Comparison of ENCODE assay signal across 3 fruit fly cellular contexts in the genomic region with DNA sequence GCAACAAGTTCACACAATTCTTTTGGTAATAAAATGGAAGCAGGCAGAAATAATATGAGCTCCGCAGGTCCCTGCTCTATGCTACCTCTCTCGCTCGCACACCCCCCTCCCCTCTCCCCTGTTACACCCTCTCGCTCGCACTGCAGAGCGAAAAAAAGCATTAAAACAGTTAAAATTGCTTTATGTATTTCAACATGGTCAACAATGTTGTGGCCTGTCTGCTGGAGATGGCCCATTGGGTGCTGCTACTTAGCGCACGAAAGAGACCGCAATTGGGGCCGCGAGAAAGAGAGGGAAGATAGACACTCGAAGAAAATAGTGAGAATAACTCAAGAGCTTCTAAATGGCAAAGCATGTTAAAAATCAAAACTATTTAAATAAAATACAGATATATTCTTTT.
TF ChIP-seq lines count a peak whose summit lies in the region.

No protein-coding gene starts in this region.

- TF ChIP-seq CTCF in whole organism, embryonic (GFP tag; optimal IDR thresholded peaks at IDR 0.05; lab: Kevin White, UChicago): no peak

TF ChIP-seq in whole organism, embryonic, 481 proteins besides CTCF, POLR2A, EP300 and RAD21 (continues in another document):
- no peak for TF ChIP-seq CG31224 (GFP tag; IDR thresholded peaks at IDR 0.05; lab: Robert Waterston, UW)
- no peak for TF ChIP-seq CG12942 (GFP tag; optimal IDR thresholded peaks at IDR 0.05; lab: Kevin White, UChicago)
- TF ChIP-seq CG6689 (GFP tag; IDR thresholded peaks at IDR 0.05; lab: Robert Waterston, UW): 0 out of 2 replicates have a peak, but pooled peaks have one; percentile 15
- TF ChIP-seq CG17568 (GFP tag; optimal IDR thresholded peaks at IDR 0.05; lab: Kevin White, UChicago): no peak
- TF ChIP-seq hkb (optimal IDR thresholded peaks at IDR 0.05; lab: Kevin White, UChicago): no peak
- 0 out of 2 replicates have a peak, but pooled peaks have one; percentile 12 for TF ChIP-seq hkb (GFP tag; IDR thresholded peaks at IDR 0.05; lab: Robert Waterston, UW)
- no peak for TF ChIP-seq ac (GFP tag; optimal IDR thresholded peaks at IDR 0.05; lab: Kevin White, UChicago)
- TF ChIP-seq Atf6 (GFP tag; IDR thresholded peaks at IDR 0.05; lab: Robert Waterston, UW): no peak
- TF ChIP-seq E2f2 (GFP tag; IDR thresholded peaks at IDR 0.05; lab: Robert Waterston, UW): 0 out of 2 replicates have a peak, but pooled peaks have one; percentile 13
- no peak for TF ChIP-seq Hsf (GFP tag; optimal IDR thresholded peaks at IDR 0.05; lab: Kevin White, UChicago)
- no peak for TF ChIP-seq Med (GFP tag; lab: Kevin White, UChicago)
- no peak for TF ChIP-seq ham (GFP tag; IDR thresholded peaks at IDR 0.05; lab: Robert Waterston, UW)
- peak; percentile 36 for TF ChIP-seq dmrt99B (tag; optimal IDR thresholded peaks at IDR 0.05; lab: Kevin White, UChicago)
- TF ChIP-seq lab (GFP tag; optimal IDR thresholded peaks at IDR 0.05; lab: Kevin White, UChicago): peak; percentile 3
- TF ChIP-seq CG1832 (GFP tag; optimal IDR thresholded peaks at IDR 0.05; lab: Kevin White, UChicago): peak; percentile 73
- TF ChIP-seq CG11504 (tag; optimal IDR thresholded peaks at IDR 0.05; lab: Kevin White, UChicago): peak; percentile 31
- TF ChIP-seq CG9932 (GFP tag; IDR thresholded peaks at IDR 0.05; lab: Robert Waterston, UW): peak; percentile 16; the same call in 1 of the 2 replicates
- peak; percentile 2 for TF ChIP-seq CG2678 (tag; optimal IDR thresholded peaks at IDR 0.05; lab: Kevin White, UChicago)
- TF ChIP-seq Rfx (GFP tag; IDR thresholded peaks at IDR 0.05; lab: Robert Waterston, UW): 0 out of 2 replicates have a peak, but pooled peaks have one; percentile 18
- TF ChIP-seq dysf (GFP tag; IDR thresholded peaks at IDR 0.05; lab: Robert Waterston, UW): peak; percentile 36; the same call in 1 of the 3 replicates
- TF ChIP-seq Sin3A (optimal IDR thresholded peaks at IDR 0.05; lab: Kevin White, UChicago): no peak
- peak; percentile 69 for TF ChIP-seq abd-A (tag; optimal IDR thresholded peaks at IDR 0.05; lab: Kevin White, UChicago)
- TF ChIP-seq CG32772 (GFP tag; IDR thresholded peaks at IDR 0.05; lab: Robert Waterston, UW): no peak
- peak; percentile 13 for TF ChIP-seq Sox100B (GFP tag; optimal IDR thresholded peaks at IDR 0.05; lab: Kevin White, UChicago)
- no peak for TF ChIP-seq pho (GFP tag; optimal IDR thresholded peaks at IDR 0.05; lab: Kevin White, UChicago)
- TF ChIP-seq Bgb (GFP tag; IDR thresholded peaks at IDR 0.05; lab: Robert Waterston, UW; ENCODE audit: partially characterized antibody): no peak
- 0 out of 3 replicates have a peak, but pooled peaks have one; percentile 29 for TF ChIP-seq zfh1 (GFP tag; IDR thresholded peaks at IDR 0.05; lab: Robert Waterston, UW)
- TF ChIP-seq Nf-YC (tag; optimal IDR thresholded peaks at IDR 0.05; lab: Kevin White, UChicago): peak; percentile 63

TF ChIP-seq in whole organism, prepupa, 60 proteins besides CTCF, POLR2A, EP300 and RAD21 (continues in another document):
- TF ChIP-seq Hr4 (GFP tag; optimal IDR thresholded peaks at IDR 0.05; lab: Kevin White, UChicago) (peak; percentile 15), CG11762 (GFP tag; optimal IDR thresholded peaks at IDR 0.05; lab: Kevin White, UChicago; ENCODE audit: insufficient read depth) (no peak), Hr39 (GFP tag; optimal IDR thresholded peaks at IDR 0.05; lab: Kevin White, UChicago) (no peak), fkh (GFP tag; optimal IDR thresholded peaks at IDR 0.05; lab: Kevin White, UChicago) (no peak), eg (GFP tag; IDR thresholded peaks at IDR 0.05; lab: Robert Waterston, UW) (peak; percentile 28; the same call in 1 of the 3 replicates), vri (GFP tag; optimal IDR thresholded peaks at IDR 0.05; lab: Kevin White, UChicago) (no peak), fd59A (GFP tag; optimal IDR thresholded peaks at IDR 0.05; lab: Kevin White, UChicago) (no peak), Eip93F (GFP tag; optimal IDR thresholded peaks at IDR 0.05; lab: Kevin White, UChicago) (no peak), Sox15 (GFP tag; optimal IDR thresholded peaks at IDR 0.05; lab: Kevin White, UChicago) (no peak), salr (GFP tag; optimal IDR thresholded peaks at IDR 0.05; lab: Kevin White, UChicago) (no peak), CG31627 (GFP tag; optimal IDR thresholded peaks at IDR 0.05; lab: Kevin White, UChicago) (no peak), CG8119 (GFP tag; IDR thresholded peaks at IDR 0.05; lab: Robert Waterston, UW) (0 out of 3 replicates have a peak, but pooled peaks have one; percentile 27), Ets96B (tag; optimal IDR thresholded peaks at IDR 0.05; lab: Kevin White, UChicago) (no peak), achi (GFP tag; optimal IDR thresholded peaks at IDR 0.05; lab: Kevin White, UChicago) (peak; percentile 5), dsx (GFP tag; optimal IDR thresholded peaks at IDR 0.05; lab: Kevin White, UChicago; ENCODE audit: poor library complexity, severe bottlenecking) (peak; percentile 86), CG3032 (tag; optimal IDR thresholded peaks at IDR 0.05; lab: Kevin White, UChicago) (no peak), CG8632 (GFP tag; optimal IDR thresholded peaks at IDR 0.05; lab: Kevin White, UChicago) (no peak), Met (GFP tag; optimal IDR thresholded peaks at IDR 0.05; lab: Kevin White, UChicago) (no peak), OdsH (GFP tag; optimal IDR thresholded peaks at IDR 0.05; lab: Kevin White, UChicago) (no peak), Ets21C (GFP tag; optimal IDR thresholded peaks at IDR 0.05; lab: Kevin White, UChicago) (no peak), Gug (GFP tag; IDR thresholded peaks at IDR 0.05; lab: Robert Waterston, UW) (peak; percentile 23; the same call in 1 of the 2 replicates), CG6276 (GFP tag; optimal IDR thresholded peaks at IDR 0.05; lab: Kevin White, UChicago) (no peak), Hr38 (GFP tag; optimal IDR thresholded peaks at IDR 0.05; lab: Kevin White, UChicago) (no peak), Lpt (GFP tag; optimal IDR thresholded peaks at IDR 0.05; lab: Kevin White, UChicago) (no peak), CG6854 (GFP tag; optimal IDR thresholded peaks at IDR 0.05; lab: Kevin White, UChicago) (no peak), CG16779 (tag; optimal IDR thresholded peaks at IDR 0.05; lab: Kevin White, UChicago) (no peak), CG10669 (GFP tag; optimal IDR thresholded peaks at IDR 0.05; lab: Kevin White, UChicago) (peak; percentile 13), esn (GFP tag; optimal IDR thresholded peaks at IDR 0.05; lab: Kevin White, UChicago) (no peak), CG34406 (GFP tag; optimal IDR thresholded peaks at IDR 0.05; lab: Kevin White, UChicago) (no peak), svp (GFP tag; lab: Kevin White, UChicago) (no peak), CG8319 (GFP tag; optimal IDR thresholded peaks at IDR 0.05; lab: Kevin White, UChicago) (no peak)

TF ChIP-seq in whole organism, pupa, 21 proteins besides CTCF, POLR2A, EP300 and RAD21:
- TF ChIP-seq Pif1B (GFP tag; optimal IDR thresholded peaks at IDR 0.05; lab: Kevin White, UChicago) (no peak), CG17806 (tag; optimal IDR thresholded peaks at IDR 0.05; lab: Kevin White, UChicago) (no peak), EcR (GFP tag; optimal IDR thresholded peaks at IDR 0.05; lab: Kevin White, UChicago) (no peak), CG12605 (GFP tag; IDR thresholded peaks at IDR 0.05; lab: Robert Waterston, UW) (no peak), CG4496 (GFP tag; IDR thresholded peaks at IDR 0.05; lab: Robert Waterston, UW) (no peak), fd96Ca (GFP tag; IDR thresholded peaks at IDR 0.05; lab: Robert Waterston, UW) (no peak), CG8301 (tag; optimal IDR thresholded peaks at IDR 0.05; lab: Kevin White, UChicago) (no peak), CG10348 (GFP tag; IDR thresholded peaks at IDR 0.05; lab: Robert Waterston, UW) (no peak), rn (GFP tag; IDR thresholded peaks at IDR 0.05; lab: Robert Waterston, UW) (no peak), CG9948 (tag; optimal IDR thresholded peaks at IDR 0.05; lab: Kevin White, UChicago) (peak; percentile 13), Snoo (tag; optimal IDR thresholded peaks at IDR 0.05; lab: Kevin White, UChicago) (no peak), Pif1A (GFP tag; optimal IDR thresholded peaks at IDR 0.05; lab: Kevin White, UChicago) (no peak), CG34367 (tag; optimal IDR thresholded peaks at IDR 0.05; lab: Kevin White, UChicago) (no peak), CG32121 (GFP tag; IDR thresholded peaks at IDR 0.05; lab: Robert Waterston, UW) (no peak), D1 (tag; optimal IDR thresholded peaks at IDR 0.05; lab: Kevin White, UChicago) (no peak), CG13204 (GFP tag; optimal IDR thresholded peaks at IDR 0.05; lab: Kevin White, UChicago) (no peak), CG15710 (tag; optimal IDR thresholded peaks at IDR 0.05; lab: Kevin White, UChicago) (no peak), gl (tag; optimal IDR thresholded peaks at IDR 0.05; lab: Kevin White, UChicago) (no peak), CG8159 (tag; optimal IDR thresholded peaks at IDR 0.05; lab: Kevin White, UChicago) (peak; percentile 25), CG14655 (GFP tag; optimal IDR thresholded peaks at IDR 0.05; lab: Kevin White, UChicago) (peak; percentile 32)
